Fruit fly (Drosophila melanogaster) whole organism, prepupa: ENCODE results near the gene CG33234.

Experiments
- Blimp-1 ChIP-seq: fragments of 200-800 bp; sonication (Bioruptor generic); optimal IDR thresholded peaks from 3 replicates; lab custom pipeline; 2017; ENCODE audit warnings: missing biosample characterization, missing genetic modification characterization, mild to moderate bottlenecking, moderate library complexity, missing genetic modification reagents
- CG10631 ChIP-seq: fragments of 200-800 bp; sonication (Bioruptor generic); optimal IDR thresholded peaks from 2 replicates; lab custom pipeline; 2016; ENCODE audit warnings: missing biosample characterization, missing genetic modification characterization
- CG11294 ChIP-seq: fragments of 200-800 bp; sonication (Bioruptor generic); IDR thresholded peaks from 2 replicates; pipeline ENCODE4 v1.3.6; 2022; ENCODE audit warnings: missing biosample characterization, missing genetic modification characterization
- CG11762 ChIP-seq: fragments of 200-800 bp; sonication (Bioruptor generic); optimal IDR thresholded peaks from 3 replicates; lab custom pipeline; 2016; ENCODE audit warnings: missing biosample characterization, missing genetic modification characterization; ENCODE audit not compliant: insufficient read depth
- CG11902 ChIP-seq: fragments of 200-800 bp; sonication (Bioruptor generic); optimal IDR thresholded peaks from 3 replicates; lab custom pipeline; 2016; ENCODE audit warnings: missing biosample characterization, missing genetic modification characterization
- CG15336 ChIP-seq: fragments of 200-800 bp; sonication (Bioruptor generic); IDR thresholded peaks from 2 replicates; pipeline ENCODE4 v1.3.6; 2022; ENCODE audit warnings: missing biosample characterization, missing genetic modification characterization
- CG1621 ChIP-seq: fragments of 200-800 bp; sonication (Bioruptor generic); optimal IDR thresholded peaks from 3 replicates; lab custom pipeline; 2018; ENCODE audit warnings: missing biosample characterization, mild to moderate bottlenecking, missing genetic modification characterization
- CG16779 ChIP-seq: fragments of 200-800 bp; sonication (Bioruptor generic); optimal IDR thresholded peaks from 3 replicates; lab custom pipeline; 2017; ENCODE audit warnings: missing biosample characterization, mild to moderate bottlenecking, missing genetic modification characterization
- CG3032 ChIP-seq: fragments of 200-800 bp; optimal IDR thresholded peaks from 2 replicates; lab custom pipeline; 2019; ENCODE audit warnings: missing biosample characterization, mild to moderate bottlenecking, missing genetic modification characterization, moderate library complexity
- CG31627 ChIP-seq: fragments of 200-800 bp; sonication (Bioruptor generic); optimal IDR thresholded peaks from 3 replicates; lab custom pipeline; 2016; ENCODE audit warnings: missing biosample characterization, missing genetic modification characterization
- CG32006 ChIP-seq: fragments of 200-800 bp; sonication (Bioruptor generic); optimal IDR thresholded peaks from 3 replicates; lab custom pipeline; 2017; ENCODE audit warnings: missing biosample characterization, mild to moderate bottlenecking, missing genetic modification characterization
- CG3919 ChIP-seq: fragments of 200-800 bp; sonication (Bioruptor generic); optimal IDR thresholded peaks from 3 replicates; lab custom pipeline; 2016; ENCODE audit warnings: missing biosample characterization, missing genetic modification characterization
- CG6163 ChIP-seq: fragments of 200-800 bp; sonication (Bioruptor generic); IDR thresholded peaks from 3 replicates; pipeline ENCODE4 v1.3.6; 2022; ENCODE audit warnings: missing biosample characterization, missing genetic modification characterization
- CG6808 ChIP-seq: fragments of 200-800 bp; sonication (Bioruptor generic); optimal IDR thresholded peaks from 3 replicates; lab custom pipeline; 2017; ENCODE audit warnings: missing biosample characterization, missing genetic modification characterization, mild to moderate bottlenecking, moderate library complexity, missing genetic modification reagents
- CG6854 ChIP-seq: fragments of 200-800 bp; sonication (Bioruptor generic); optimal IDR thresholded peaks from 2 replicates; lab custom pipeline; 2017; ENCODE audit warnings: missing biosample characterization, mild to moderate bottlenecking, missing genetic modification characterization
- CG7368 ChIP-seq: fragments of 200-800 bp; sonication (Bioruptor generic); optimal IDR thresholded peaks from 3 replicates; lab custom pipeline; 2016; ENCODE audit warnings: missing biosample characterization, missing genetic modification characterization
- CG8119 ChIP-seq: fragments of 200-800 bp; sonication (Bioruptor generic); IDR thresholded peaks from 3 replicates; pipeline ENCODE4 v1.3.6; 2022; ENCODE audit warnings: missing biosample characterization, missing genetic modification characterization
- CG8632 ChIP-seq: fragments of 200-800 bp; sonication (Bioruptor generic); optimal IDR thresholded peaks from 3 replicates; lab custom pipeline; 2016; ENCODE audit warnings: missing biosample characterization, missing genetic modification characterization
- Eip75B ChIP-seq: fragments of 200-800 bp; sonication (Bioruptor generic); optimal IDR thresholded peaks from 3 replicates; lab custom pipeline; 2016; ENCODE audit warnings: missing biosample characterization, missing genetic modification characterization
- Eip78C ChIP-seq: fragments of 200-800 bp; sonication (Bioruptor generic); peaks from one replicate; lab custom pipeline; 2016; ENCODE audit warnings: missing biosample characterization, missing genetic modification characterization
- Eip93F ChIP-seq: fragments of 200-800 bp; sonication (Bioruptor generic); optimal IDR thresholded peaks from 2 replicates; lab custom pipeline; 2016; ENCODE audit warnings: missing biosample characterization, mild to moderate bottlenecking, missing genetic modification characterization
- Ets21C ChIP-seq: fragments of 200-800 bp; sonication (Bioruptor generic); optimal IDR thresholded peaks from 3 replicates; lab custom pipeline; 2016; ENCODE audit warnings: missing biosample characterization, missing genetic modification characterization
- Ets96B ChIP-seq: fragments of 200-800 bp; optimal IDR thresholded peaks from 2 replicates; lab custom pipeline; 2019; ENCODE audit warnings: missing biosample characterization, mild to moderate bottlenecking, missing genetic modification characterization, moderate library complexity
- Gug ChIP-seq: fragments of 200-800 bp; sonication (Bioruptor generic); IDR thresholded peaks from 2 replicates; pipeline ENCODE4 v1.3.6; 2022; ENCODE audit warnings: missing biosample characterization, missing genetic modification characterization
- Hr38 ChIP-seq: sonication (Bioruptor generic); optimal IDR thresholded peaks from 2 replicates; lab custom pipeline; 2016; ENCODE audit warnings: missing biosample characterization, missing genetic modification characterization
- Hr39 ChIP-seq: fragments of 200-800 bp; sonication (Bioruptor generic); optimal IDR thresholded peaks from 2 replicates; lab custom pipeline; 2016; ENCODE audit warnings: missing biosample characterization, missing genetic modification characterization
- Hr4 ChIP-seq: fragments of 200-800 bp; sonication (Bioruptor generic); optimal IDR thresholded peaks from 3 replicates; lab custom pipeline; 2016; ENCODE audit warnings: missing biosample characterization, missing genetic modification characterization
- Lpt ChIP-seq: fragments of 200-800 bp; sonication (Bioruptor generic); optimal IDR thresholded peaks from 3 replicates; lab custom pipeline; 2016; ENCODE audit warnings: missing biosample characterization, missing genetic modification characterization
- Met ChIP-seq: fragments of 200-800 bp; sonication (Bioruptor generic); optimal IDR thresholded peaks from 3 replicates; lab custom pipeline; 2016; ENCODE audit warnings: missing biosample characterization, missing genetic modification characterization
- OdsH ChIP-seq: fragments of 200-800 bp; sonication (Bioruptor generic); optimal IDR thresholded peaks from 3 replicates; lab custom pipeline; 2016; ENCODE audit warnings: missing biosample characterization, missing genetic modification characterization
- Smox ChIP-seq: fragments of 200-800 bp; sonication (Bioruptor generic); optimal IDR thresholded peaks from 3 replicates; lab custom pipeline; 2016; ENCODE audit warnings: missing biosample characterization, missing genetic modification characterization
- Sox102F ChIP-seq: fragments of 200-800 bp; sonication (Bioruptor generic); optimal IDR thresholded peaks from 2 replicates; lab custom pipeline; 2016; ENCODE audit warnings: missing biosample characterization, mild to moderate bottlenecking, missing genetic modification characterization
- Sox14 ChIP-seq: fragments of 200-800 bp; sonication (Bioruptor generic); optimal IDR thresholded peaks from 3 replicates; lab custom pipeline; 2016; ENCODE audit warnings: missing biosample characterization, missing genetic modification characterization
- achi ChIP-seq: fragments of 200-800 bp; sonication (Bioruptor generic); optimal IDR thresholded peaks from 3 replicates; lab custom pipeline; 2016; ENCODE audit warnings: missing biosample characterization, missing genetic modification characterization
- acj6 ChIP-seq: fragments of 200-800 bp; sonication (Bioruptor generic); optimal IDR thresholded peaks from 3 replicates; lab custom pipeline; 2016; ENCODE audit warnings: missing biosample characterization, missing genetic modification characterization
- cyc ChIP-seq: fragments of 200-800 bp; sonication (Bioruptor generic); optimal IDR thresholded peaks from 3 replicates; lab custom pipeline; 2016; ENCODE audit warnings: missing biosample characterization, missing genetic modification characterization
- dac ChIP-seq: fragments of 200-800 bp; sonication (Bioruptor generic); optimal IDR thresholded peaks from 2 replicates; lab custom pipeline; 2017; ENCODE audit warnings: missing biosample characterization, mild to moderate bottlenecking, missing genetic modification characterization
- dsx ChIP-seq: fragments of 200-800 bp; optimal IDR thresholded peaks from 3 replicates; lab custom pipeline; 2019; ENCODE audit warnings: missing biosample characterization, mild to moderate bottlenecking, missing genetic modification characterization, moderate library complexity; ENCODE audit not compliant: poor library complexity, severe bottlenecking
- eg ChIP-seq: fragments of 200-800 bp; sonication (Bioruptor generic); IDR thresholded peaks from 3 replicates; pipeline ENCODE4 v1.3.6; 2022; ENCODE audit warnings: missing biosample characterization, missing genetic modification characterization
- esn ChIP-seq: fragments of 200-800 bp; sonication (Bioruptor generic); optimal IDR thresholded peaks from 2 replicates; lab custom pipeline; 2016; ENCODE audit warnings: missing biosample characterization, mild to moderate bottlenecking, missing genetic modification characterization, moderate library complexity
- fd59A ChIP-seq: fragments of 200-800 bp; sonication (Bioruptor generic); optimal IDR thresholded peaks from 2 replicates; lab custom pipeline; 2017; ENCODE audit warnings: missing biosample characterization, mild to moderate bottlenecking, missing genetic modification characterization, missing genetic modification reagents
- fd85E ChIP-seq: fragments of 200-800 bp; sonication (Bioruptor generic); optimal IDR thresholded peaks from 3 replicates; lab custom pipeline; 2016; ENCODE audit warnings: missing biosample characterization, missing genetic modification characterization
- fkh ChIP-seq: fragments of 200-800 bp; sonication (Bioruptor generic); optimal IDR thresholded peaks from 3 replicates; lab custom pipeline; 2017; ENCODE audit warnings: missing biosample characterization, mild to moderate bottlenecking, missing genetic modification characterization, moderate library complexity
- lz ChIP-seq: fragments of 200-800 bp; sonication (Bioruptor generic); optimal IDR thresholded peaks from 3 replicates; lab custom pipeline; 2016; ENCODE audit warnings: missing biosample characterization, missing genetic modification characterization
- net ChIP-seq: fragments of 200-800 bp; sonication (Bioruptor generic); optimal IDR thresholded peaks from 3 replicates; lab custom pipeline; 2016; ENCODE audit warnings: missing biosample characterization, missing genetic modification characterization
- salr ChIP-seq, 2 experiments: fragments of 200-800 bp; sonication (Bioruptor generic); optimal IDR thresholded peaks; 3 replicates each; lab custom pipeline; 2016 to 2018; ENCODE audit warnings: missing biosample characterization in 2 of 2, missing genetic modification characterization in 2 of 2, mild to moderate bottlenecking in 1 of 2
- spab ChIP-seq: fragments of 200-800 bp; sonication (Bioruptor generic); optimal IDR thresholded peaks from 2 replicates; lab custom pipeline; 2017; ENCODE audit warnings: missing biosample characterization, mild to moderate bottlenecking, missing genetic modification characterization, missing genetic modification reagents
- ss ChIP-seq, 2 experiments: fragments of 200-800 bp; sonication (Bioruptor generic); optimal IDR thresholded peaks; 2 replicates in 1 of 2; 3 replicates in 1 of 2; lab custom pipeline; 2017 to 2018; ENCODE audit warnings: mild to moderate bottlenecking in 2 of 2, missing biosample characterization in 2 of 2, missing genetic modification characterization in 2 of 2, moderate library complexity in 1 of 2
- svp ChIP-seq: fragments of 200-800 bp; sonication (Bioruptor generic); peaks from one replicate; lab custom pipeline; 2016; ENCODE audit warnings: missing biosample characterization, missing genetic modification characterization
- vri ChIP-seq: fragments of 200-800 bp; sonication (Bioruptor generic); optimal IDR thresholded peaks from 3 replicates; lab custom pipeline; 2016; ENCODE audit warnings: missing biosample characterization, mild to moderate bottlenecking, missing genetic modification characterization

Gene CG33234

DNA sequence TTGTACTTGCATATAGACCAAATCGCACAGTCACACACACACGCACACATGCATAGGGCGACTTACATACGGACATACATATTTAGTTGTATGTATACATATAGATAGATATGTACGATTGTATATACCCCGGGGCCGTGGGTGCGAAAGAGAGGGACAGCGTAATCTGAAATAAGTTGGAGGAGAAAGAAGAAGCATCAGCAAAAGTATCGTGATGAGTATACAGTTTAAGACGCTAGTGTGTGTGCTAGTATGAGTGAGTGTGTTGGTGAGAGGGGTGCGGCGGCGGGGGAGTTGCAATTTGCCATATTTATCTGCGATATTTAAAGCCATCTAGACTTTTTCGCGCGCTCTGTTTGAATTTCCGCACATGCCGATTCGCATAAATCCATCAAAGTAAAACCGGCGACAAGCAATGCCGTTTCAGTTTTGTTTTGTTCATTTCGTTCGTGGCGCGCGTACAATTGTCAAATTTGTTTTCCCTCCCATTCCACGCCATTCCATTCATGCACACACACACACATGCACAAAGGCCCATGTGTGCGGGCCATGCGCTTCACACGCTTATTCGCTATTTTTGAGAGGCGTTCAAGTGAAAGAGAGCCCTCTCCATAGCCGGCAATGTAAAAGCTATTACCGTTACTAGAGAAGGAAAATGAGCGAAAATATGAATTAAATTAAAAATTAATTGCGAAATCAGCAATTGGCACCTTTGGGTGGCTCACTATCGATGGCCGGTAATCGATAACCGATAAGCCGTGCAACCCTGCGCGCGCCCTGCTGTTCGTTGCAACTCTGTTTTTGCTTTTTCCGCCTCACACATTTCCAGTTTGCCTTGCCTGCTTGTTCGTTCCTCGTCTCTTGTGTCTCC, 26.3 kb upstream of the CG33234 start:
- TF ChIP-seq OdsH (GFP tag; lab: Kevin White, UChicago) (peak; percentile 69), Met (GFP tag; lab: Kevin White, UChicago) (peak; percentile 87), CG1621 (tag; lab: Kevin White, UChicago) (peak; percentile 68), Ets96B (tag; lab: Kevin White, UChicago) (peak; percentile 8), spab (peak; percentile 16), CG3919 (GFP tag; lab: Kevin White, UChicago) (peak; percentile 83), CG3032 (tag; lab: Kevin White, UChicago) (peak; percentile 48), CG7368 (GFP tag; lab: Kevin White, UChicago) (peak; percentile 61), fd59A (GFP tag; lab: Kevin White, UChicago) (peak; percentile 52), lz (peak; percentile 84), Hr4 (peak; percentile 58), CG6163 (GFP tag; lab: Robert Waterston, UW) (peak; percentile 93), Hr39 (GFP tag; lab: Kevin White, UChicago) (peak; percentile 67), CG6808 (peak; percentile 85), Smox (peak; percentile 78), Eip78C (GFP tag; lab: Kevin White, UChicago) (peak; percentile 94), vri (peak; percentile 83), Gug (GFP tag; lab: Robert Waterston, UW) (peak; percentile 23; the same call in 1 of the 2 replicates), CG31627 (GFP tag; lab: Kevin White, UChicago) (peak; percentile 82), salr (GFP tag; optimal IDR thresholded peaks at IDR 0.05; lab: Kevin White, UChicago) (peak; percentile 59 to 67), CG11902 (GFP tag; lab: Kevin White, UChicago) (no peak), svp (peak; percentile 81), fd85E (peak; percentile 64), Sox14 (GFP tag; lab: Kevin White, UChicago) (peak; percentile 76), CG8632 (peak; percentile 67), CG15336 (GFP tag; lab: Robert Waterston, UW) (0 out of 2 replicates have a peak, but pooled peaks have one; percentile 10), Lpt (no peak), Blimp-1 (GFP tag; lab: Kevin White, UChicago) (peak; percentile 67), Ets21C (GFP tag; lab: Kevin White, UChicago) (peak; percentile 68), esn (GFP tag; lab: Kevin White, UChicago) (peak; percentile 88), eg (GFP tag; lab: Robert Waterston, UW) (peak; percentile 81), cyc (GFP tag; lab: Kevin White, UChicago) (peak; percentile 77), CG8119 (GFP tag; lab: Robert Waterston, UW) (no peak), acj6 (peak; percentile 81), Sox102F (peak; percentile 86), net (GFP tag; lab: Kevin White, UChicago) (peak; percentile 80), fkh (GFP tag; lab: Kevin White, UChicago) (peak; percentile 79), dsx (GFP tag; lab: Kevin White, UChicago) (peak; percentile 29), CG16779 (peak; percentile 71), achi (peak; percentile 76), Hr38 (GFP tag; lab: Kevin White, UChicago) (no peak), CG11294 (GFP tag; lab: Robert Waterston, UW) (no peak), Eip93F (GFP tag; lab: Kevin White, UChicago) (no peak), CG11762 (GFP tag; lab: Kevin White, UChicago) (peak; percentile 46), Eip75B (GFP tag; lab: Kevin White, UChicago) (peak; percentile 80), dac (GFP tag; lab: Kevin White, UChicago) (peak; percentile 60), CG32006 (GFP tag; lab: Kevin White, UChicago) (peak; percentile 34), CG6854 (peak; percentile 87), CG10631 (GFP tag; lab: Kevin White, UChicago) (peak; percentile 38), ss (GFP tag; optimal IDR thresholded peaks at IDR 0.05; lab: Kevin White, UChicago) (peak; percentile 46 to 79)
